Fruit fly (Drosophila melanogaster) whole organism, embryonic: ENCODE data around the gene CG4291.

ENCODE experiments used
- Bteb2 ChIP-seq: fragments of 200-800 bp; sonication (Bioruptor generic); optimal IDR thresholded peaks from 2 replicates; lab custom pipeline; 2016; ENCODE audit warnings: missing biosample characterization, missing genetic modification characterization
- CG11247 ChIP-seq: fragments of 200-800 bp; sonication (Bioruptor generic); IDR thresholded peaks from 2 replicates; pipeline ENCODE4 v1.3.6; 2022; ENCODE audit warnings: missing biosample characterization, missing genetic modification characterization
- CG11695 ChIP-seq: fragments of 200-800 bp; sonication (Bioruptor generic); IDR thresholded peaks from 3 replicates; pipeline ENCODE4 v1.3.6; 2022; ENCODE audit warnings: missing biosample characterization, missing genetic modification characterization
- CG12236 ChIP-seq: fragments of 200-800 bp; sonication (Bioruptor generic); optimal IDR thresholded peaks from 2 replicates; lab custom pipeline; 2016; ENCODE audit warnings: missing biosample characterization, missing genetic modification characterization
- CG1233 ChIP-seq: fragments of 200-800 bp; sonication (Bioruptor generic); optimal IDR thresholded peaks from 4 replicates; lab custom pipeline; 2018; ENCODE audit warnings: missing biosample characterization, mild to moderate bottlenecking, missing genetic modification characterization
- CG12769 ChIP-seq: fragments of 200-800 bp; sonication (Bioruptor generic); optimal IDR thresholded peaks from 2 replicates; lab custom pipeline; 2019; ENCODE audit warnings: missing biosample characterization, mild to moderate bottlenecking, missing genetic modification characterization, moderate library complexity
- CG14965 ChIP-seq: fragments of 200-800 bp; sonication (Bioruptor generic); optimal IDR thresholded peaks from 2 replicates; lab custom pipeline; 2016; ENCODE audit warnings: missing biosample characterization, missing genetic modification characterization, borderline replicate concordance
- CG15073 ChIP-seq: fragments of 200-800 bp; sonication (Bioruptor generic); optimal IDR thresholded peaks from 2 replicates; lab custom pipeline; 2016; ENCODE audit warnings: missing biosample characterization, missing genetic modification characterization
- CG15479 ChIP-seq: fragments of 200-800 bp; sonication (Bioruptor generic); optimal IDR thresholded peaks from 3 replicates; lab custom pipeline; 2019; ENCODE audit warnings: missing biosample characterization, mild to moderate bottlenecking, missing genetic modification characterization, moderate library complexity
- CG1602 ChIP-seq: fragments of 200-800 bp; sonication (Bioruptor generic); optimal IDR thresholded peaks from 3 replicates; lab custom pipeline; 2016; ENCODE audit warnings: missing biosample characterization, missing genetic modification characterization
- CG17385 ChIP-seq: fragments of 200-800 bp; sonication (Bioruptor generic); optimal IDR thresholded peaks from 3 replicates; lab custom pipeline; 2018; ENCODE audit warnings: missing biosample characterization, mild to moderate bottlenecking, missing genetic modification characterization
- CG18764 ChIP-seq: fragments of 200-800 bp; sonication (Bioruptor generic); optimal IDR thresholded peaks from 3 replicates; lab custom pipeline; 2016; ENCODE audit warnings: missing biosample characterization, missing genetic modification characterization
- CG2678 ChIP-seq: fragments of 200-800 bp; sonication (Bioruptor generic); optimal IDR thresholded peaks from 3 replicates; lab custom pipeline; 2019; ENCODE audit warnings: missing biosample characterization, mild to moderate bottlenecking, missing genetic modification characterization, moderate library complexity
- CG7357 ChIP-seq: fragments of 200-800 bp; sonication (Bioruptor generic); IDR thresholded peaks from 3 replicates; pipeline ENCODE4 v1.3.6; 2022; ENCODE audit warnings: missing biosample characterization, missing genetic modification characterization
- CG7928 ChIP-seq: fragments of 200-800 bp; sonication (Bioruptor generic); optimal IDR thresholded peaks from 2 replicates; lab custom pipeline; 2017; ENCODE audit warnings: missing biosample characterization, mild to moderate bottlenecking, missing genetic modification characterization
- CG8290 ChIP-seq, 3 experiments: fragments of 200-800 bp; sonication (Bioruptor generic); optimal IDR thresholded peaks; 2 replicates each; lab custom pipeline; 2016 to 2019; ENCODE audit warnings: missing biosample characterization in 3 of 3, missing genetic modification characterization in 3 of 3, mild to moderate bottlenecking in 2 of 3, moderate library complexity in 1 of 3
- CG9797 ChIP-seq: fragments of 200-800 bp; sonication (Bioruptor generic); optimal IDR thresholded peaks from 3 replicates; lab custom pipeline; 2018; ENCODE audit warnings: missing biosample characterization, mild to moderate bottlenecking, missing genetic modification characterization
- CHES-1-like ChIP-seq: fragments of 200-800 bp; sonication (Bioruptor generic); optimal IDR thresholded peaks from 2 replicates; lab custom pipeline; 2016; ENCODE audit warnings: missing biosample characterization, missing genetic modification characterization
- Chrac-16 ChIP-seq: fragments of 200-800 bp; sonication (Bioruptor generic); optimal IDR thresholded peaks from 3 replicates; lab custom pipeline; 2016; ENCODE audit warnings: missing biosample characterization, missing genetic modification characterization
- Deaf1 ChIP-seq: fragments of 200-800 bp; optimal IDR thresholded peaks from 3 replicates; lab custom pipeline; 2019; ENCODE audit warnings: missing biosample characterization, mild to moderate bottlenecking, missing genetic modification characterization, moderate library complexity
- Ets97D ChIP-seq: fragments of 200-800 bp; sonication (Bioruptor generic); optimal IDR thresholded peaks from 3 replicates; lab custom pipeline; 2016; ENCODE audit warnings: missing biosample characterization, missing genetic modification characterization
- HmgZ ChIP-seq: fragments of 200-800 bp; sonication (Bioruptor generic); optimal IDR thresholded peaks from 2 replicates; lab custom pipeline; 2018; ENCODE audit warnings: missing biosample characterization, mild to moderate bottlenecking, missing genetic modification characterization
- Kr ChIP-seq: fragments of 200-800 bp; sonication (Bioruptor generic); optimal IDR thresholded peaks from 2 replicates; lab custom pipeline; 2017; ENCODE audit warnings: missing biosample characterization, mild to moderate bottlenecking, missing genetic modification characterization
- Med ChIP-seq: fragments of 200-800 bp; sonication (Bioruptor generic); peaks from one replicate; lab custom pipeline; 2016; ENCODE audit warnings: missing biosample characterization, missing genetic modification characterization, mild to moderate bottlenecking, inconsistent platforms, moderate library complexity
- Sry-β ChIP-seq: fragments of 200-800 bp; sonication (Bioruptor generic); optimal IDR thresholded peaks from 2 replicates; lab custom pipeline; 2018; ENCODE audit warnings: missing biosample characterization, mild to moderate bottlenecking, missing genetic modification characterization, moderate library complexity
- Tbp ChIP-seq: fragments of >200 bp; optimal IDR thresholded peaks from 2 replicates; lab custom pipeline; 2018; ENCODE audit warnings: missing biosample characterization, missing genetic modification characterization
- al ChIP-seq: fragments of 200-800 bp; sonication (Bioruptor generic); IDR thresholded peaks from 2 replicates; pipeline ENCODE4 v1.3.6; 2022; ENCODE audit warnings: missing biosample characterization, missing genetic modification characterization
- amos ChIP-seq: fragments of 200-800 bp; sonication (Bioruptor generic); IDR thresholded peaks from 2 replicates; pipeline ENCODE4 v1.3.6; 2022; ENCODE audit warnings: missing biosample characterization, missing genetic modification characterization; ENCODE audit not compliant: partially characterized antibody
- aop ChIP-seq: fragments of 200-800 bp; sonication (Bioruptor generic); IDR thresholded peaks from 2 replicates; pipeline ENCODE4 v1.3.6; 2022; ENCODE audit warnings: missing biosample characterization, missing genetic modification characterization
- ase ChIP-seq: fragments of 200-800 bp; sonication (Bioruptor generic); IDR thresholded peaks from 3 replicates; pipeline ENCODE4 v1.3.6; 2022; ENCODE audit warnings: missing biosample characterization, missing genetic modification characterization
- chm ChIP-seq: fragments of 200-800 bp; sonication (Bioruptor generic); IDR thresholded peaks from 2 replicates; pipeline ENCODE4 v1.3.6; 2022; ENCODE audit warnings: missing biosample characterization, missing genetic modification characterization
- emc ChIP-seq: fragments of 200-800 bp; sonication (Bioruptor generic); optimal IDR thresholded peaks from 2 replicates; lab custom pipeline; 2016; ENCODE audit warnings: missing biosample characterization, missing genetic modification characterization
- fu2 ChIP-seq: fragments of 200-800 bp; sonication (Bioruptor generic); optimal IDR thresholded peaks from 2 replicates; lab custom pipeline; 2016; ENCODE audit warnings: missing biosample characterization, missing genetic modification characterization
- gem ChIP-seq: fragments of 200-800 bp; sonication (Bioruptor generic); optimal IDR thresholded peaks from 2 replicates; lab custom pipeline; 2019; ENCODE audit warnings: missing biosample characterization, mild to moderate bottlenecking, missing genetic modification characterization, moderate library complexity
- inv ChIP-seq: fragments of 200-800 bp; sonication (Bioruptor generic); IDR thresholded peaks from 2 replicates; pipeline ENCODE4 v1.3.6; 2022; ENCODE audit warnings: missing biosample characterization, missing genetic modification characterization; ENCODE audit not compliant: partially characterized antibody
- jigr1 ChIP-seq: fragments of 200-800 bp; sonication (Bioruptor generic); IDR thresholded peaks from 3 replicates; pipeline ENCODE4 v1.3.6; 2022; ENCODE audit warnings: missing biosample characterization, missing genetic modification characterization
- lbe ChIP-seq: fragments of 200-800 bp; sonication (Bioruptor generic); optimal IDR thresholded peaks from 2 replicates; lab custom pipeline; 2016; ENCODE audit warnings: missing biosample characterization, mild to moderate bottlenecking, missing genetic modification characterization
- luna ChIP-seq: fragments of 200-800 bp; sonication (Bioruptor generic); optimal IDR thresholded peaks from 2 replicates; lab custom pipeline; 2016; ENCODE audit warnings: missing biosample characterization, missing genetic modification characterization
- pb ChIP-seq: fragments of 200-800 bp; sonication (Bioruptor generic); optimal IDR thresholded peaks from 3 replicates; lab custom pipeline; 2016; ENCODE audit warnings: missing biosample characterization, missing genetic modification characterization
- pnt ChIP-seq: fragments of 200-800 bp; sonication (Bioruptor generic); optimal IDR thresholded peaks from 3 replicates; lab custom pipeline; 2016; ENCODE audit warnings: missing biosample characterization, missing genetic modification characterization
- prd ChIP-seq, 3 experiments: fragments of >200 bp in 2 of 3; fragments of 200-800 bp in 1 of 3; sonication (Bioruptor generic) in 1 of 3; optimal IDR thresholded peaks in 2 of 3; IDR thresholded peaks in 1 of 3; 2 replicates in 2 of 3; 3 replicates in 1 of 3; pipeline versions ENCODE4 v1.3.6 to Lab custom; 2017 to 2022; ENCODE audit warnings: missing biosample characterization in 1 of 3, missing genetic modification characterization in 1 of 3
- repo ChIP-seq: fragments of 200-800 bp; sonication (Bioruptor generic); optimal IDR thresholded peaks from 2 replicates; lab custom pipeline; 2016; ENCODE audit warnings: missing biosample characterization, missing genetic modification characterization
- sens ChIP-seq: fragments of 200-800 bp; sonication (Bioruptor generic); peaks from one replicate; lab custom pipeline; 2016; ENCODE audit warnings: missing biosample characterization, missing genetic modification characterization
- sr ChIP-seq: fragments of 200-800 bp; sonication (Bioruptor generic); IDR thresholded peaks from 3 replicates; pipeline ENCODE4 v1.3.6; 2022; ENCODE audit warnings: missing biosample characterization, missing genetic modification characterization
- ssp ChIP-seq: fragments of 200-800 bp; sonication (Bioruptor generic); IDR thresholded peaks from 2 replicates; pipeline ENCODE4 v1.3.6; 2022; ENCODE audit warnings: missing biosample characterization, missing genetic modification characterization
- tap ChIP-seq: fragments of 200-800 bp; optimal IDR thresholded peaks from 3 replicates; lab custom pipeline; 2019; ENCODE audit warnings: missing biosample characterization, mild to moderate bottlenecking, missing genetic modification characterization, moderate library complexity
- tll ChIP-seq, 2 experiments: fragments of 200-800 bp in 1 of 2; fragments of >200 bp in 1 of 2; sonication (Bioruptor generic) in 1 of 2; optimal IDR thresholded peaks; 2 replicates each; lab custom pipeline; 2017 to 2019; ENCODE audit warnings: missing biosample characterization in 2 of 2, missing genetic modification characterization in 2 of 2, mild to moderate bottlenecking in 1 of 2, moderate library complexity in 1 of 2
- vnd ChIP-seq: fragments of 200-800 bp; sonication (Bioruptor generic); IDR thresholded peaks from 3 replicates; pipeline ENCODE4 v1.3.6; 2022; ENCODE audit warnings: missing biosample characterization, missing genetic modification characterization; ENCODE audit not compliant: partially characterized antibody

Gene CG4291

dm6 chr2L:865851-866250 is 13.3 kb upstream of the CG4291 start (continued):
- TF ChIP-seq prd (optimal IDR thresholded peaks at IDR 0.05; lab: Kevin White, UChicago) (no peak), prd (GFP tag; IDR thresholded peaks at IDR 0.05; lab: Robert Waterston, UW) (peak; percentile 97), gem (tag; lab: Kevin White, UChicago) (peak; percentile 97), Med (GFP tag; lab: Kevin White, UChicago) (peak; percentile 100), ssp (peak; percentile 90), Bteb2 (peak; percentile 94), CG9797 (GFP tag; lab: Kevin White, UChicago) (peak; percentile 48), Sry-β (GFP tag; lab: Kevin White, UChicago) (peak; percentile 52), CG11247 (GFP tag; lab: Robert Waterston, UW) (peak; percentile 95), CG15479 (peak; percentile 91), CG1233 (GFP tag; lab: Kevin White, UChicago) (peak; percentile 96), CG18764 (peak; percentile 87), sens (GFP tag; lab: Kevin White, UChicago) (peak; percentile 99), Kr (peak; percentile 43), CG8290 (GFP tag; optimal IDR thresholded peaks at IDR 0.05; lab: Kevin White, UChicago) (peak; percentile 93), CG8290 (tag; optimal IDR thresholded peaks at IDR 0.05; lab: Kevin White, UChicago) (peak; percentile 70 to 98), jigr1 (peak; percentile 89), inv (GFP tag; lab: Robert Waterston, UW) (no peak), vnd (no peak), Chrac-16 (GFP tag; lab: Kevin White, UChicago) (peak; percentile 96), tll (GFP tag; optimal IDR thresholded peaks at IDR 0.05; lab: Kevin White, UChicago) (peak in 1 of 2 experiments; percentile 71), al (GFP tag; lab: Robert Waterston, UW) (peak; percentile 89), repo (GFP tag; lab: Kevin White, UChicago) (peak; percentile 95), aop (GFP tag; lab: Robert Waterston, UW) (peak; percentile 92), CG7928 (peak; percentile 77), CG1602 (GFP tag; lab: Kevin White, UChicago) (peak; percentile 94), tap (tag; lab: Kevin White, UChicago) (peak; percentile 97)

DNA sequence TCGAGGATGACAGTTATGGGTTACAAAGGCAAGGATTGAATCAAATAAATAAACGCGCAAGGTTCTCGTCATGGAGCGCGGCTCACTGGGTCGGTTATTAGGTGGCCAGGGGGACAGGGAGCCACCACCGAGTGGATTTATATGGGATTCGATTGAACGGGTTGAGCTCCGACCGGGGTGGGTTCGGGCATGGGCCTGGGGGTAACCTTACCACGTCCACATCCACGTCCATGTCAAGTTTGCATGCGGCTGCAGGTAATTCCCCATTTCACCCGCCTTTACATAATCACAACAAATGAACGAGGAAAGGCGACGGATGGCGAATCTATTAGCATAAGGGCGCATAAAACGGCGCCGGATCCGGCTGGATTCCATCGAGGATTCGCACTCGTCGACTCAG is 7.4 kb upstream of the CG4291 start, which contains the start of gene CG13950:
Gene CG13950, plus strand, starts transcription at position 301 of the 400 bp plus-strand sequence.
- TF ChIP-seq pb (GFP tag; lab: Kevin White, UChicago) (no peak), CG11695 (GFP tag; lab: Robert Waterston, UW) (no peak)

- TF ChIP-seq sr (GFP tag; lab: Robert Waterston, UW) = no peak
- TF ChIP-seq amos (GFP tag; lab: Robert Waterston, UW) = no peak
- no peak for TF ChIP-seq Ets97D (GFP tag; lab: Kevin White, UChicago)
- TF ChIP-seq chm (GFP tag; lab: Robert Waterston, UW) = no peak
- no peak for TF ChIP-seq CG7357 (GFP tag; lab: Robert Waterston, UW)
- TF ChIP-seq CHES-1-like (GFP tag; lab: Kevin White, UChicago) = peak; percentile 53
- TF ChIP-seq luna (GFP tag; lab: Kevin White, UChicago) = no peak
- no peak for TF ChIP-seq CG12236 (GFP tag; lab: Kevin White, UChicago)
- peak; percentile 24 for TF ChIP-seq HmgZ (tag; lab: Kevin White, UChicago)
- TF ChIP-seq CG17385 (GFP tag; lab: Kevin White, UChicago) = peak; percentile 72
- TF ChIP-seq emc (GFP tag; lab: Kevin White, UChicago) = no peak
- peak; percentile 55 for TF ChIP-seq CG2678 (tag; lab: Kevin White, UChicago)
- TF ChIP-seq lbe (GFP tag; lab: Kevin White, UChicago) = no peak
- TF ChIP-seq aop (GFP tag; lab: Robert Waterston, UW) = no peak
- no peak for TF ChIP-seq CG15073 (GFP tag; lab: Kevin White, UChicago)
- TF ChIP-seq pnt (GFP tag; lab: Kevin White, UChicago) = peak; percentile 55
- no peak for TF ChIP-seq CG14965 (GFP tag; lab: Kevin White, UChicago)
- TF ChIP-seq fu2 (GFP tag; lab: Kevin White, UChicago) = peak; percentile 16
- peak; percentile 62 for TF ChIP-seq Deaf1 (tag; lab: Kevin White, UChicago)
- peak; percentile 85 for TF ChIP-seq CG12769 (tag; lab: Kevin White, UChicago)
- no peak for TF ChIP-seq Tbp
- no peak for TF ChIP-seq ase (GFP tag; lab: Robert Waterston, UW)
Observed at dm6 chr2L:857897-858517, 5.5 kb upstream of the CG4291 start.
